Fruit fly (Drosophila melanogaster) whole organism, embryonic: ENCODE measurements around the gene Abca3.

Experiments
- Adf1 ChIP-seq: fragments of 200-800 bp; sonication (Bioruptor generic); IDR thresholded peaks from 2 replicates; pipeline ENCODE4 v1.3.6; 2022; ENCODE audit warnings: missing biosample characterization, missing genetic modification characterization
- Asciz ChIP-seq: fragments of 200-800 bp; sonication (Bioruptor generic); optimal IDR thresholded peaks from 2 replicates; lab custom pipeline; 2017; ENCODE audit warnings: missing biosample characterization, mild to moderate bottlenecking, missing genetic modification characterization, missing genetic modification reagents
- Atf3 ChIP-seq: fragments of 200-800 bp; sonication (Bioruptor generic); optimal IDR thresholded peaks from 3 replicates; lab custom pipeline; 2016; ENCODE audit warnings: missing biosample characterization, missing genetic modification characterization
- Awh ChIP-seq: fragments of 200-800 bp; sonication (Bioruptor generic); IDR thresholded peaks from 2 replicates; pipeline ENCODE4, ENCODE4 v1.3.6; 2022; ENCODE audit warnings: missing biosample characterization, missing genetic modification characterization
- BEAF-32 ChIP-seq: fragments of 200-800 bp; sonication (Bioruptor generic); optimal IDR thresholded peaks from 3 replicates; lab custom pipeline; 2017; ENCODE audit warnings: missing biosample characterization, missing genetic modification characterization, mild to moderate bottlenecking, moderate library complexity, missing genetic modification reagents
- CG10147 ChIP-seq: fragments of 200-800 bp; sonication (Bioruptor generic); optimal IDR thresholded peaks from 2 replicates; lab custom pipeline; 2019; ENCODE audit warnings: missing biosample characterization, mild to moderate bottlenecking, missing genetic modification characterization, moderate library complexity
- CG10654 ChIP-seq: fragments of 200-800 bp; sonication (Bioruptor generic); optimal IDR thresholded peaks from 2 replicates; lab custom pipeline; 2016; ENCODE audit warnings: missing biosample characterization, missing genetic modification characterization
- CG12391 ChIP-seq: fragments of 200-800 bp; sonication (Bioruptor generic); optimal IDR thresholded peaks from 3 replicates; lab custom pipeline; 2018; ENCODE audit warnings: missing biosample characterization, mild to moderate bottlenecking, missing genetic modification characterization, moderate library complexity
- CG12659 ChIP-seq: fragments of 200-800 bp; sonication (Bioruptor generic); optimal IDR thresholded peaks from 3 replicates; lab custom pipeline; 2017; ENCODE audit warnings: mild to moderate bottlenecking, missing biosample characterization, missing genetic modification reagents, missing genetic modification characterization
- CG16779 ChIP-seq: fragments of 200-800 bp; sonication (Bioruptor generic); IDR thresholded peaks from 2 replicates; pipeline ENCODE4 v1.3.6; 2022; ENCODE audit warnings: missing biosample characterization, missing genetic modification characterization
- CG18476 ChIP-seq: fragments of 200-800 bp; sonication (Bioruptor generic); optimal IDR thresholded peaks from 2 replicates; lab custom pipeline; 2016; ENCODE audit warnings: missing biosample characterization, mild to moderate bottlenecking, missing genetic modification characterization
- CG32532 ChIP-seq: fragments of 200-800 bp; sonication (Bioruptor generic); IDR thresholded peaks from 2 replicates; pipeline ENCODE4 v1.3.6; 2022; ENCODE audit warnings: missing biosample characterization, missing genetic modification characterization
- CG33557 ChIP-seq: fragments of 200-800 bp; sonication (Bioruptor generic); optimal IDR thresholded peaks from 2 replicates; lab custom pipeline; 2019; ENCODE audit warnings: missing biosample characterization, mild to moderate bottlenecking, missing genetic modification characterization, moderate library complexity
- CG4820 ChIP-seq: fragments of 200-800 bp; sonication (Bioruptor generic); optimal IDR thresholded peaks from 3 replicates; lab custom pipeline; 2016; ENCODE audit warnings: missing biosample characterization, missing genetic modification characterization
- CG6765 ChIP-seq: fragments of 200-800 bp; sonication (Bioruptor generic); optimal IDR thresholded peaks from 3 replicates; lab custom pipeline; 2017; ENCODE audit warnings: missing biosample characterization, mild to moderate bottlenecking, missing genetic modification characterization
- CG7271 ChIP-seq: fragments of 200-800 bp; sonication (Bioruptor generic); optimal IDR thresholded peaks from 2 replicates; lab custom pipeline; 2018; ENCODE audit warnings: missing biosample characterization, mild to moderate bottlenecking, missing genetic modification characterization, moderate library complexity
- CG7372 ChIP-seq: fragments of 200-800 bp; sonication (Bioruptor generic); IDR thresholded peaks from 2 replicates; pipeline ENCODE4 v1.3.6; 2022; ENCODE audit warnings: missing biosample characterization, missing genetic modification characterization
- CG7556 ChIP-seq: fragments of 200-800 bp; sonication (Bioruptor generic); optimal IDR thresholded peaks from 2 replicates; lab custom pipeline; 2017; ENCODE audit warnings: missing biosample characterization, mild to moderate bottlenecking, missing genetic modification characterization
- CG7786 ChIP-seq: fragments of 200-800 bp; sonication (Bioruptor generic); optimal IDR thresholded peaks from 2 replicates; lab custom pipeline; 2016; ENCODE audit warnings: missing biosample characterization, missing genetic modification characterization
- CG9215 ChIP-seq: fragments of 200-800 bp; sonication (Bioruptor generic); IDR thresholded peaks from 2 replicates; pipeline ENCODE4 v1.3.6; 2022; ENCODE audit warnings: missing biosample characterization, missing genetic modification characterization
- CG9437 ChIP-seq: fragments of 200-800 bp; sonication (Bioruptor generic); optimal IDR thresholded peaks from 2 replicates; lab custom pipeline; 2018; ENCODE audit warnings: missing biosample characterization, mild to moderate bottlenecking, missing genetic modification characterization
- CG9932 ChIP-seq: fragments of 200-800 bp; sonication (Bioruptor generic); IDR thresholded peaks from 2 replicates; pipeline ENCODE4 v1.3.6; 2022; ENCODE audit warnings: missing biosample characterization, missing genetic modification characterization
- CTCF ChIP-seq: fragments of 200-800 bp; sonication (Bioruptor generic); optimal IDR thresholded peaks from 2 replicates; lab custom pipeline; 2017; ENCODE audit warnings: missing biosample characterization, mild to moderate bottlenecking, missing genetic modification characterization, moderate library complexity
- Dip3 ChIP-seq: fragments of 200-800 bp; sonication (Bioruptor generic); optimal IDR thresholded peaks from 3 replicates; lab custom pipeline; 2016; ENCODE audit warnings: missing biosample characterization, missing genetic modification characterization
- Doc2 ChIP-seq: fragments of 200-800 bp; sonication (Bioruptor generic); IDR thresholded peaks from 2 replicates; pipeline ENCODE4 v1.3.6; 2022; ENCODE audit warnings: missing biosample characterization, missing genetic modification characterization
- Dp ChIP-seq: fragments of 200-800 bp; sonication (Bioruptor generic); optimal IDR thresholded peaks from 2 replicates; lab custom pipeline; 2018; ENCODE audit warnings: missing biosample characterization, mild to moderate bottlenecking, missing genetic modification characterization, moderate library complexity
- Elba2 ChIP-seq: fragments of 200-800 bp; sonication (Bioruptor generic); optimal IDR thresholded peaks from 3 replicates; lab custom pipeline; 2016; ENCODE audit warnings: missing biosample characterization, missing genetic modification characterization
- Ets97D ChIP-seq: fragments of 200-800 bp; sonication (Bioruptor generic); optimal IDR thresholded peaks from 3 replicates; lab custom pipeline; 2016; ENCODE audit warnings: missing biosample characterization, missing genetic modification characterization
- Hmx ChIP-seq: fragments of 200-800 bp; sonication (Bioruptor generic); optimal IDR thresholded peaks from 2 replicates; lab custom pipeline; 2016; ENCODE audit warnings: missing biosample characterization, missing genetic modification characterization
- MESR4 ChIP-seq: fragments of 200-800 bp; sonication (Bioruptor generic); optimal IDR thresholded peaks from 2 replicates; lab custom pipeline; 2018; ENCODE audit warnings: missing biosample characterization, mild to moderate bottlenecking, missing genetic modification characterization, moderate library complexity
- Med ChIP-seq: fragments of 200-800 bp; sonication (Bioruptor generic); peaks from one replicate; lab custom pipeline; 2016; ENCODE audit warnings: missing biosample characterization, missing genetic modification characterization, mild to moderate bottlenecking, inconsistent platforms, moderate library complexity
- NfI ChIP-seq: fragments of 200-800 bp; sonication (Bioruptor generic); optimal IDR thresholded peaks from 3 replicates; lab custom pipeline; 2018; ENCODE audit warnings: missing biosample characterization, mild to moderate bottlenecking, missing genetic modification characterization, moderate library complexity
- Oli ChIP-seq: fragments of 200-800 bp; sonication (Bioruptor generic); optimal IDR thresholded peaks from 2 replicates; lab custom pipeline; 2018; ENCODE audit warnings: missing biosample characterization, mild to moderate bottlenecking, missing genetic modification characterization, moderate library complexity
- Rfx ChIP-seq: fragments of 200-800 bp; sonication (Bioruptor generic); IDR thresholded peaks from 2 replicates; pipeline ENCODE4 v1.3.6; 2022; ENCODE audit warnings: missing biosample characterization, missing genetic modification characterization
- Trl ChIP-seq, 3 experiments: fragments of >200 bp in 2 of 3; fragments of 200-800 bp in 1 of 3; sonication (Bioruptor generic) in 1 of 3; optimal IDR thresholded peaks; 2 replicates in 1 of 3; 3 replicates in 2 of 3; lab custom pipeline; 2016 to 2017; ENCODE audit warnings: missing biosample characterization in 1 of 3, missing genetic modification characterization in 1 of 3
- bcd ChIP-seq: fragments of 200-800 bp; sonication (Bioruptor generic); optimal IDR thresholded peaks from 2 replicates; lab custom pipeline; 2017; ENCODE audit warnings: missing biosample characterization, mild to moderate bottlenecking, missing genetic modification characterization
- bsh ChIP-seq, 2 experiments: fragments of 200-800 bp; sonication (Bioruptor generic); optimal IDR thresholded peaks; 2 replicates each; lab custom pipeline; 2017 to 2018; ENCODE audit warnings: mild to moderate bottlenecking in 2 of 2, missing biosample characterization in 2 of 2, missing genetic modification characterization in 2 of 2, moderate library complexity in 1 of 2
- chinmo ChIP-seq: fragments of 200-800 bp; sonication (Bioruptor generic); IDR thresholded peaks from 4 replicates; pipeline ENCODE4 v1.3.6; 2022; ENCODE audit warnings: missing biosample characterization, missing genetic modification characterization; ENCODE audit not compliant: partially characterized antibody
- chm ChIP-seq: fragments of 200-800 bp; sonication (Bioruptor generic); IDR thresholded peaks from 2 replicates; pipeline ENCODE4 v1.3.6; 2022; ENCODE audit warnings: missing biosample characterization, missing genetic modification characterization
- dpn ChIP-seq, 2 experiments: fragments of 200-800 bp; sonication (Bioruptor generic); optimal IDR thresholded peaks; 3 replicates each; lab custom pipeline; 2016; ENCODE audit warnings: missing biosample characterization in 2 of 2, missing genetic modification characterization in 2 of 2
- gfzf ChIP-seq: fragments of 200-800 bp; sonication (Bioruptor generic); optimal IDR thresholded peaks from 2 replicates; lab custom pipeline; 2016; ENCODE audit warnings: missing biosample characterization, mild to moderate bottlenecking, missing genetic modification characterization, moderate library complexity
- grn ChIP-seq: fragments of 200-800 bp; sonication (Bioruptor generic); optimal IDR thresholded peaks from 3 replicates; lab custom pipeline; 2017; ENCODE audit warnings: missing biosample characterization, missing genetic modification characterization
- hth ChIP-seq: fragments of >200 bp; optimal IDR thresholded peaks from 2 replicates; lab custom pipeline; 2017; ENCODE audit warnings: inconsistent platforms
- maf-S ChIP-seq: fragments of 200-800 bp; sonication (Bioruptor generic); optimal IDR thresholded peaks from 2 replicates; lab custom pipeline; 2016; ENCODE audit warnings: missing biosample characterization, missing genetic modification characterization
- nerfin-2 ChIP-seq: fragments of 200-800 bp; sonication (Bioruptor generic); IDR thresholded peaks from 2 replicates; pipeline ENCODE4 v1.3.6; 2022; ENCODE audit warnings: missing biosample characterization, missing genetic modification characterization; ENCODE audit not compliant: partially characterized antibody
- prd ChIP-seq, 3 experiments: fragments of >200 bp in 2 of 3; fragments of 200-800 bp in 1 of 3; sonication (Bioruptor generic) in 1 of 3; optimal IDR thresholded peaks in 2 of 3; IDR thresholded peaks in 1 of 3; 2 replicates in 2 of 3; 3 replicates in 1 of 3; pipeline versions ENCODE4 v1.3.6 to Lab custom; 2017 to 2022; ENCODE audit warnings: missing biosample characterization in 1 of 3, missing genetic modification characterization in 1 of 3
- ro ChIP-seq: fragments of 200-800 bp; sonication (Bioruptor generic); IDR thresholded peaks from 2 replicates; pipeline ENCODE4 v1.3.6; 2022; ENCODE audit warnings: missing biosample characterization, missing genetic modification characterization
- schlank ChIP-seq: fragments of 200-800 bp; sonication (Bioruptor generic); optimal IDR thresholded peaks from 2 replicates; lab custom pipeline; 2018; ENCODE audit warnings: missing biosample characterization, mild to moderate bottlenecking, missing genetic modification characterization
- sisA ChIP-seq: fragments of 200-800 bp; sonication (Bioruptor generic); IDR thresholded peaks from 2 replicates; pipeline ENCODE4 v1.3.6; 2022; ENCODE audit warnings: missing biosample characterization, missing genetic modification characterization
- zfh1 ChIP-seq: fragments of 200-800 bp; sonication (Bioruptor generic); IDR thresholded peaks from 3 replicates; pipeline ENCODE4 v1.3.6; 2022; ENCODE audit warnings: missing biosample characterization, missing genetic modification characterization

Abca3 gene

dm6 chrX:21319202-21319772 lies 12.8 kb upstream of the Abca3 start, which contains the start of the genes SLIRP1 and anox (continued):
- TF ChIP-seq grn (GFP tag; lab: Kevin White, UChicago): peak; percentile 39
- peak; percentile 85 for TF ChIP-seq CG32532 (GFP tag; lab: Robert Waterston, UW)
- TF ChIP-seq Asciz: no peak
- TF ChIP-seq Oli (tag; lab: Kevin White, UChicago): peak; percentile 91
- TF ChIP-seq CG7372 (GFP tag; lab: Robert Waterston, UW): peak; percentile 80
- TF ChIP-seq hth: no peak
- TF ChIP-seq CG33557 (GFP tag; lab: Kevin White, UChicago): peak; percentile 78
- TF ChIP-seq chinmo (GFP tag; lab: Robert Waterston, UW): no peak
- TF ChIP-seq Trl (optimal IDR thresholded peaks at IDR 0.05; lab: Kevin White, UChicago): no peak
- TF ChIP-seq Trl (GFP tag; optimal IDR thresholded peaks at IDR 0.05; lab: Kevin White, UChicago): peak; percentile 68
- peak; percentile 93 for TF ChIP-seq CG12391 (tag; lab: Kevin White, UChicago)
- TF ChIP-seq CG7271 (tag; lab: Kevin White, UChicago): no peak
- TF ChIP-seq Dip3 (GFP tag; lab: Kevin White, UChicago): peak; percentile 65
- TF ChIP-seq CG16779 (GFP tag; lab: Robert Waterston, UW): no peak
- peak; percentile 84 for TF ChIP-seq CG10654 (GFP tag; lab: Kevin White, UChicago)
- TF ChIP-seq prd (optimal IDR thresholded peaks at IDR 0.05; lab: Kevin White, UChicago): no peak
- TF ChIP-seq prd (GFP tag; IDR thresholded peaks at IDR 0.05; lab: Robert Waterston, UW): peak; percentile 80
- TF ChIP-seq Rfx (GFP tag; lab: Robert Waterston, UW): peak; percentile 81
- peak; percentile 72 for TF ChIP-seq CG6765
- peak; percentile 61 for TF ChIP-seq Hmx (GFP tag; lab: Kevin White, UChicago)
- TF ChIP-seq NfI (GFP tag; lab: Kevin White, UChicago): peak; percentile 85
- peak; percentile 92 for TF ChIP-seq Med (GFP tag; lab: Kevin White, UChicago)
- TF ChIP-seq zfh1 (GFP tag; lab: Robert Waterston, UW): peak; percentile 62
- peak; percentile 78 to 87 for TF ChIP-seq dpn (GFP tag; optimal IDR thresholded peaks at IDR 0.05; lab: Kevin White, UChicago)
- peak; percentile 77 for TF ChIP-seq CG9215
- peak; percentile 86 for TF ChIP-seq CG9932 (GFP tag; lab: Robert Waterston, UW)
- TF ChIP-seq chm (GFP tag; lab: Robert Waterston, UW): no peak
- peak; percentile 97 for TF ChIP-seq CG9437 (GFP tag; lab: Kevin White, UChicago)
- TF ChIP-seq CTCF (GFP tag; lab: Kevin White, UChicago): peak; percentile 36
- peak; percentile 92 for TF ChIP-seq CG7556 (GFP tag; lab: Kevin White, UChicago)
- peak; percentile 49 for TF ChIP-seq Adf1 (GFP tag; lab: Robert Waterston, UW)
- TF ChIP-seq Doc2 (GFP tag; lab: Robert Waterston, UW): no peak
- peak; percentile 51 for TF ChIP-seq Atf3 (GFP tag; lab: Kevin White, UChicago)
- TF ChIP-seq sisA (GFP tag; lab: Robert Waterston, UW): peak; percentile 74
- TF ChIP-seq ro (GFP tag; lab: Robert Waterston, UW): peak; percentile 29; the same call in 1 of the 2 replicates
- peak; percentile 25 for TF ChIP-seq BEAF-32 (GFP tag; lab: Kevin White, UChicago)
- TF ChIP-seq maf-S (GFP tag; lab: Kevin White, UChicago): peak; percentile 69
- peak; percentile 90 for TF ChIP-seq bcd (GFP tag; lab: Kevin White, UChicago)
- peak; percentile 92 for TF ChIP-seq CG10147 (GFP tag; lab: Kevin White, UChicago)
- peak; percentile 79 for TF ChIP-seq CG7786
- TF ChIP-seq CG12659 (GFP tag; lab: Kevin White, UChicago): peak; percentile 90
- TF ChIP-seq Ets97D (GFP tag; lab: Kevin White, UChicago): peak; percentile 35
- peak; percentile 67 for TF ChIP-seq schlank (tag; lab: Kevin White, UChicago)
- TF ChIP-seq nerfin-2 (GFP tag; lab: Robert Waterston, UW): no peak
- peak; percentile 52 to 87 for TF ChIP-seq bsh (GFP tag; optimal IDR thresholded peaks at IDR 0.05; lab: Kevin White, UChicago)
- no peak for TF ChIP-seq Elba2 (GFP tag; lab: Kevin White, UChicago)
- peak; percentile 44; the same call in 1 of the 2 replicates for TF ChIP-seq Awh
- peak; percentile 72 for TF ChIP-seq CG4820 (GFP tag; lab: Kevin White, UChicago)
- TF ChIP-seq MESR4 (GFP tag; lab: Kevin White, UChicago): no peak
- peak; percentile 64 for TF ChIP-seq Dp
- TF ChIP-seq CG18476 (GFP tag; lab: Kevin White, UChicago): peak; percentile 80
- TF ChIP-seq gfzf: no peak
